Fruit fly (Drosophila melanogaster) whole organism, embryonic: Measurements from ENCODE around the gene CaMKII.

Experiments used
- Atf6 ChIP-seq: fragments of 200-800 bp; sonication (Bioruptor generic); IDR thresholded peaks from 2 replicates; pipeline ENCODE4 v1.3.6; 2022; ENCODE audit warnings: missing biosample characterization, missing genetic modification characterization
- CG10267 ChIP-seq: fragments of 200-800 bp; sonication (Bioruptor generic); optimal IDR thresholded peaks from 2 replicates; lab custom pipeline; 2018; ENCODE audit warnings: missing biosample characterization, mild to moderate bottlenecking, missing genetic modification characterization, moderate library complexity
- CG12942 ChIP-seq: fragments of 200-800 bp; sonication (Bioruptor generic); optimal IDR thresholded peaks from 3 replicates; lab custom pipeline; 2016; ENCODE audit warnings: missing biosample characterization, missing genetic modification characterization
- CG13296 ChIP-seq: fragments of 200-800 bp; sonication (Bioruptor generic); optimal IDR thresholded peaks from 3 replicates; lab custom pipeline; 2018; ENCODE audit warnings: missing biosample characterization, mild to moderate bottlenecking, missing genetic modification characterization
- CG14441 ChIP-seq: fragments of 200-800 bp; sonication (Bioruptor generic); IDR thresholded peaks from 2 replicates; pipeline ENCODE4 v1.3.6; 2022; ENCODE audit warnings: missing biosample characterization, missing genetic modification characterization
- CG14860 ChIP-seq: fragments of 200-800 bp; sonication (Bioruptor generic); IDR thresholded peaks from 3 replicates; pipeline ENCODE4 v1.3.6; 2022; ENCODE audit warnings: missing biosample characterization, missing genetic modification characterization; ENCODE audit not compliant: partially characterized antibody
- CG15696 ChIP-seq: fragments of 200-800 bp; sonication (Bioruptor generic); optimal IDR thresholded peaks from 2 replicates; lab custom pipeline; 2019; ENCODE audit warnings: missing biosample characterization, mild to moderate bottlenecking, missing genetic modification characterization, moderate library complexity
- CG16813 ChIP-seq: fragments of 200-800 bp; sonication (Bioruptor generic); IDR thresholded peaks from 3 replicates; pipeline ENCODE4 v1.3.6; 2022; ENCODE audit warnings: missing biosample characterization, missing genetic modification characterization; ENCODE audit not compliant: partially characterized antibody
- CG17361 ChIP-seq: fragments of 200-800 bp; sonication (Bioruptor generic); IDR thresholded peaks from 3 replicates; pipeline ENCODE4 v1.3.6; 2022; ENCODE audit warnings: missing biosample characterization, missing genetic modification characterization
- CG18262 ChIP-seq: fragments of 200-800 bp; optimal IDR thresholded peaks from 3 replicates; lab custom pipeline; 2019; ENCODE audit warnings: missing biosample characterization, mild to moderate bottlenecking, missing genetic modification characterization, moderate library complexity
- CG2199 ChIP-seq: fragments of 200-800 bp; sonication (Bioruptor generic); IDR thresholded peaks from 3 replicates; pipeline ENCODE4 v1.3.6; 2022; ENCODE audit warnings: missing biosample characterization, missing genetic modification characterization
- CG30403 ChIP-seq: fragments of 200-800 bp; sonication (Bioruptor generic); optimal IDR thresholded peaks from 3 replicates; lab custom pipeline; 2016; ENCODE audit warnings: missing biosample characterization, missing genetic modification characterization
- CG31388 ChIP-seq: fragments of 200-800 bp; sonication (Bioruptor generic); optimal IDR thresholded peaks from 2 replicates; lab custom pipeline; 2016; ENCODE audit warnings: missing biosample characterization, missing genetic modification characterization
- CG4424 ChIP-seq: fragments of 200-800 bp; sonication (Bioruptor generic); optimal IDR thresholded peaks from 3 replicates; lab custom pipeline; 2016; ENCODE audit warnings: missing biosample characterization, missing genetic modification characterization
- CG7963 ChIP-seq: fragments of 200-800 bp; sonication (Bioruptor generic); IDR thresholded peaks from 3 replicates; pipeline ENCODE4 v1.3.6; 2022; ENCODE audit warnings: missing biosample characterization, missing genetic modification characterization; ENCODE audit not compliant: partially characterized antibody
- CG9609 ChIP-seq: fragments of 200-800 bp; sonication (Bioruptor generic); optimal IDR thresholded peaks from 3 replicates; lab custom pipeline; 2016; ENCODE audit warnings: missing biosample characterization, missing genetic modification characterization
- D19A ChIP-seq: fragments of 200-800 bp; optimal IDR thresholded peaks from 3 replicates; lab custom pipeline; 2019; ENCODE audit warnings: missing biosample characterization, mild to moderate bottlenecking, missing genetic modification characterization, moderate library complexity
- Dll ChIP-seq: fragments of 200-800 bp; sonication (Bioruptor generic); IDR thresholded peaks from 4 replicates; pipeline ENCODE4 v1.3.6; 2022; ENCODE audit warnings: missing biosample characterization, missing genetic modification characterization; ENCODE audit not compliant: partially characterized antibody
- Elba2 ChIP-seq: fragments of 200-800 bp; sonication (Bioruptor generic); optimal IDR thresholded peaks from 3 replicates; lab custom pipeline; 2016; ENCODE audit warnings: missing biosample characterization, missing genetic modification characterization
- Ets65A ChIP-seq: fragments of 200-800 bp; sonication (Bioruptor generic); peaks from one replicate; lab custom pipeline; 2016; ENCODE audit warnings: missing biosample characterization, missing genetic modification characterization
- H15 ChIP-seq: fragments of 200-800 bp; sonication (Bioruptor generic); IDR thresholded peaks from 3 replicates; pipeline ENCODE4 v1.3.6; 2022; ENCODE audit warnings: missing biosample characterization, missing genetic modification characterization
- HLH4C ChIP-seq: fragments of 200-800 bp; sonication (Bioruptor generic); IDR thresholded peaks from 3 replicates; pipeline ENCODE4 v1.3.6; 2022; ENCODE audit warnings: missing biosample characterization, missing genetic modification characterization; ENCODE audit not compliant: partially characterized antibody
- MTF-1 ChIP-seq: fragments of 200-800 bp; sonication (Bioruptor generic); optimal IDR thresholded peaks from 2 replicates; lab custom pipeline; 2018; ENCODE audit warnings: missing biosample characterization, mild to moderate bottlenecking, missing genetic modification characterization, borderline replicate concordance
- NK7.1 ChIP-seq: fragments of 200-800 bp; sonication (Bioruptor generic); optimal IDR thresholded peaks from 3 replicates; lab custom pipeline; 2016; ENCODE audit warnings: missing biosample characterization, missing genetic modification characterization
- Nf-YB ChIP-seq: fragments of 200-800 bp; sonication (Bioruptor generic); optimal IDR thresholded peaks from 3 replicates; lab custom pipeline; 2019; ENCODE audit warnings: missing biosample characterization, mild to moderate bottlenecking, missing genetic modification characterization, moderate library complexity
- Nf-YC ChIP-seq: fragments of 200-800 bp; optimal IDR thresholded peaks from 3 replicates; lab custom pipeline; 2019; ENCODE audit warnings: missing biosample characterization, mild to moderate bottlenecking, missing genetic modification characterization, moderate library complexity
- Scr ChIP-seq: fragments of 200-800 bp; sonication (Bioruptor generic); IDR thresholded peaks from 2 replicates; pipeline ENCODE4 v1.3.6; 2022; ENCODE audit warnings: missing biosample characterization, missing genetic modification characterization; ENCODE audit not compliant: partially characterized antibody
- Ssrp ChIP-seq: fragments of 200-800 bp; sonication (Bioruptor generic); optimal IDR thresholded peaks from 2 replicates; lab custom pipeline; 2018; ENCODE audit warnings: missing biosample characterization, mild to moderate bottlenecking, missing genetic modification characterization, moderate library complexity
- ab ChIP-seq: fragments of 200-800 bp; sonication (Bioruptor generic); optimal IDR thresholded peaks from 2 replicates; lab custom pipeline; 2016; ENCODE audit warnings: missing biosample characterization, missing genetic modification characterization
- ac ChIP-seq: fragments of 200-800 bp; sonication (Bioruptor generic); optimal IDR thresholded peaks from 3 replicates; lab custom pipeline; 2017; ENCODE audit warnings: missing biosample characterization, mild to moderate bottlenecking, missing genetic modification characterization
- ash1 ChIP-seq: fragments of 200-800 bp; sonication (Bioruptor generic); optimal IDR thresholded peaks from 2 replicates; lab custom pipeline; 2018; ENCODE audit warnings: missing biosample characterization, mild to moderate bottlenecking, missing genetic modification characterization
- dmrt11E ChIP-seq: fragments of 200-800 bp; sonication (Bioruptor generic); optimal IDR thresholded peaks from 3 replicates; lab custom pipeline; 2018; ENCODE audit warnings: missing biosample characterization, mild to moderate bottlenecking, missing genetic modification characterization, moderate library complexity
- gem ChIP-seq: fragments of 200-800 bp; sonication (Bioruptor generic); optimal IDR thresholded peaks from 2 replicates; lab custom pipeline; 2019; ENCODE audit warnings: missing biosample characterization, mild to moderate bottlenecking, missing genetic modification characterization, moderate library complexity
- lab ChIP-seq: fragments of 200-800 bp; sonication (Bioruptor generic); optimal IDR thresholded peaks from 3 replicates; lab custom pipeline; 2017; ENCODE audit warnings: missing biosample characterization, missing genetic modification characterization, mild to moderate bottlenecking, moderate library complexity, missing genetic modification reagents
- lola ChIP-seq, 3 experiments: fragments of >200 bp in 2 of 3; fragments of 200-800 bp in 1 of 3; sonication (Bioruptor generic) in 1 of 3; optimal IDR thresholded peaks; 2 replicates each; lab custom pipeline; 2017 to 2019; ENCODE audit warnings: missing biosample characterization in 3 of 3, missing genetic modification characterization in 3 of 3, mild to moderate bottlenecking in 1 of 3, moderate library complexity in 1 of 3
- nerfin-2 ChIP-seq: fragments of 200-800 bp; sonication (Bioruptor generic); IDR thresholded peaks from 2 replicates; pipeline ENCODE4 v1.3.6; 2022; ENCODE audit warnings: missing biosample characterization, missing genetic modification characterization; ENCODE audit not compliant: partially characterized antibody
- peb ChIP-seq: fragments of 200-800 bp; sonication (Bioruptor generic); IDR thresholded peaks from 2 replicates; pipeline ENCODE4 v1.3.6; 2022; ENCODE audit warnings: missing biosample characterization, missing genetic modification characterization
- pho ChIP-seq: fragments of 200-800 bp; sonication (Bioruptor generic); optimal IDR thresholded peaks from 2 replicates; lab custom pipeline; 2016; ENCODE audit warnings: missing biosample characterization, missing genetic modification characterization
- rib ChIP-seq: fragments of 200-800 bp; sonication (Bioruptor generic); IDR thresholded peaks from 2 replicates; pipeline ENCODE4 v1.3.6; 2022; ENCODE audit warnings: missing biosample characterization, missing genetic modification characterization
- sc ChIP-seq, 3 experiments: fragments of >200 bp in 2 of 3; fragments of 200-800 bp in 1 of 3; sonication (Bioruptor generic) in 1 of 3; optimal IDR thresholded peaks; 2 replicates in 2 of 3; 3 replicates in 1 of 3; lab custom pipeline; 2017; ENCODE audit warnings: mild to moderate bottlenecking in 1 of 3, missing biosample characterization in 1 of 3, missing genetic modification characterization in 1 of 3, missing genetic modification reagents in 1 of 3
- sens ChIP-seq: fragments of 200-800 bp; sonication (Bioruptor generic); peaks from one replicate; lab custom pipeline; 2016; ENCODE audit warnings: missing biosample characterization, missing genetic modification characterization
- trem ChIP-seq: fragments of 200-800 bp; optimal IDR thresholded peaks from 3 replicates; lab custom pipeline; 2019; ENCODE audit warnings: missing biosample characterization, mild to moderate bottlenecking, missing genetic modification characterization, moderate library complexity
- tup ChIP-seq: fragments of 200-800 bp; sonication (Bioruptor generic); optimal IDR thresholded peaks from 2 replicates; lab custom pipeline; 2016; ENCODE audit warnings: missing biosample characterization, mild to moderate bottlenecking, missing genetic modification characterization, moderate library complexity
- vnd ChIP-seq: fragments of 200-800 bp; sonication (Bioruptor generic); IDR thresholded peaks from 3 replicates; pipeline ENCODE4 v1.3.6; 2022; ENCODE audit warnings: missing biosample characterization, missing genetic modification characterization; ENCODE audit not compliant: partially characterized antibody
- zf30C ChIP-seq: fragments of 200-800 bp; sonication (Bioruptor generic); optimal IDR thresholded peaks from 3 replicates; lab custom pipeline; 2018; ENCODE audit warnings: missing biosample characterization, mild to moderate bottlenecking, missing genetic modification characterization

CaMKII gene

DNA sequence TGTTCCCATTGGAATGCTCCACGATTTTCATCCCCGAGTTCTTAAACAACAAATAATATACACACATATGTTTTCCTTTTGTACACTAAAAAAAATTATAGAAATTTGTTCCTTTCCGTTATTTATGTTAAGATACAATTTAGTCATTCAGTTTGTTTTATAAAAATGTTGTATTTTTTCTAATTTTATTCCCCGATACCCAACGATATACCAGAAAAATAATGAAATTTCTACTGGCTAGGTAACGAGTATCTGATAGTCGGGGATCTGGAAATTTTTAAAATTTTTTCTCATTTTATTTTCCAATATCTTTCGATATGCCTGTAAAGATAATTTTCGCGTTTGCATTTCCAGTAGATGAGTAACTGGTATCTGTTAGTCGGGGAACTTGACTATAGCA, 39.9 kb upstream of the CaMKII start:
- no peak for TF ChIP-seq trem (tag; lab: Kevin White, UChicago)
- TF ChIP-seq Elba2 = no peak
- peak in 1 of 3 experiments; percentile 44 for TF ChIP-seq lola (GFP tag; optimal IDR thresholded peaks at IDR 0.05; lab: Kevin White, UChicago)
- peak; percentile 53 for TF ChIP-seq zf30C (GFP tag; lab: Kevin White, UChicago)
- peak; percentile 5 for TF ChIP-seq CG30403 (GFP tag; lab: Kevin White, UChicago)
- peak; percentile 52 for TF ChIP-seq gem (tag; lab: Kevin White, UChicago)
- TF ChIP-seq Nf-YC = peak; percentile 8
- TF ChIP-seq sens = peak; percentile 84
- TF ChIP-seq CG18262 = peak; percentile 51
- TF ChIP-seq D19A (tag; lab: Kevin White, UChicago) = peak; percentile 54
- peak; percentile 21 for TF ChIP-seq CG4424 (GFP tag; lab: Kevin White, UChicago)
- TF ChIP-seq Nf-YB (GFP tag; lab: Kevin White, UChicago) = peak; percentile 20
- peak; percentile 12; the same call in 1 of the 3 replicates for TF ChIP-seq CG2199 (GFP tag; lab: Robert Waterston, UW)
- no peak for TF ChIP-seq sc (optimal IDR thresholded peaks at IDR 0.05; lab: Kevin White, UChicago)
- TF ChIP-seq sc (GFP tag; optimal IDR thresholded peaks at IDR 0.05; lab: Kevin White, UChicago) = peak; percentile 19
- peak; percentile 53 for TF ChIP-seq dmrt11E (tag; lab: Kevin White, UChicago)
- no peak for TF ChIP-seq NK7.1
- TF ChIP-seq rib = no peak
- no peak for TF ChIP-seq Ssrp (tag; lab: Kevin White, UChicago)
- peak; percentile 55; the same call in 2 of the 3 replicates for TF ChIP-seq CG17361 (GFP tag; lab: Robert Waterston, UW)

DNA sequence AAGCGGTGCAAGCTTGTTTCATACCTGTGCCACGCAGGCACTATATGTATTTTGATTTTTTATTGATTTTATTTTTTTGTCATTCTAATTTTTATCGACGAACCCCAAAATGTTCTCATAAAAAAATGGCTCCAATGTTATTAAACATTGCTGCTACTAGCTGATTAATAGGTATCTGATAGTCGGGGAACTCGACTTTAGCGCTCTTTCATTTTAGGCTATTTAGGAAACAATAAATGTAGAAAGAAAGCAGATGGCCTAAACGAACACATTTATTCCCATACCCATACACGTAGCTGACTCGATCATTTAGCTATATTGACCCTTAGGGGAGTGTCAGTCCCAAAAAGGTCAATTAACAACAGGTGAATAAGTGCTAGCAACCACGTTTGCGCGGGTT, 36.8 kb upstream of the CaMKII start:
- TF ChIP-seq Dll (GFP tag; lab: Robert Waterston, UW) (0 out of 4 replicates have a peak, but pooled peaks have one; percentile 18), vnd (GFP tag; lab: Robert Waterston, UW) (peak; percentile 43; the same call in 1 of the 3 replicates), CG13296 (GFP tag; lab: Kevin White, UChicago) (no peak), CG12942 (no peak), peb (GFP tag; lab: Robert Waterston, UW) (no peak), CG15696 (tag; lab: Kevin White, UChicago) (no peak), MTF-1 (no peak), CG31388 (GFP tag; lab: Kevin White, UChicago) (no peak), CG7963 (GFP tag; lab: Robert Waterston, UW) (peak; percentile 40; the same call in 1 of the 3 replicates), H15 (GFP tag; lab: Robert Waterston, UW) (no peak), Atf6 (GFP tag; lab: Robert Waterston, UW) (no peak), Scr (GFP tag; lab: Robert Waterston, UW) (peak; percentile 35; the same call in 1 of the 2 replicates), lab (no peak), CG14860 (GFP tag; lab: Robert Waterston, UW) (peak; percentile 63; the same call in 1 of the 3 replicates), CG10267 (tag; lab: Kevin White, UChicago) (no peak), nerfin-2 (GFP tag; lab: Robert Waterston, UW) (peak; percentile 26; the same call in 1 of the 2 replicates), CG16813 (GFP tag; lab: Robert Waterston, UW) (peak; percentile 73), ab (GFP tag; lab: Kevin White, UChicago) (no peak), CG2199 (GFP tag; lab: Robert Waterston, UW) (peak; percentile 54; the same call in 1 of the 3 replicates), CG9609 (GFP tag; lab: Kevin White, UChicago) (no peak), ash1 (GFP tag; lab: Kevin White, UChicago) (no peak), Ets65A (peak; percentile 21), CG14441 (GFP tag; lab: Robert Waterston, UW) (no peak), HLH4C (GFP tag; lab: Robert Waterston, UW) (peak; percentile 67), pho (GFP tag; lab: Kevin White, UChicago) (no peak), ac (GFP tag; lab: Kevin White, UChicago) (peak; percentile 23), tup (GFP tag; lab: Kevin White, UChicago) (no peak)
